Worm (Caenorhabditis elegans): ENCODE results near the gene pqn-75.
A peak's percentile ranks its signal among the peaks of the same experiment; 100 is the strongest.

pqn-75 gene

ce11 chrIV:4030917-4031599 is 41.1 kb upstream of the pqn-75 start:
- no peak for TF ChIP-seq madf-9 (GFP tag; conservative IDR thresholded peaks at IDR 0.05)
- TF ChIP-seq hmg-1.1 (GFP tag; IDR thresholded peaks at IDR 0.05): no peak
- no peak for TF ChIP-seq R02D3.7 (tag; optimal IDR thresholded peaks at IDR 0.05)
- TF ChIP-seq ceh-44 (GFP tag; IDR thresholded peaks at IDR 0.05): no peak
- no peak for TF ChIP-seq ZK337.2 (GFP tag; IDR thresholded peaks at IDR 0.05)
- TF ChIP-seq nhr-77 (tag; optimal IDR thresholded peaks at IDR 0.05): no peak
- TF ChIP-seq lin-1 (GFP tag; IDR thresholded peaks at IDR 0.05): no peak
- TF ChIP-seq ZK546.5 (tag; optimal IDR thresholded peaks at IDR 0.05): no peak
- TF ChIP-seq daf-19 (GFP tag; conservative IDR thresholded peaks at IDR 0.05): no peak
- TF ChIP-seq mdl-1 (tag; optimal IDR thresholded peaks at IDR 0.05): peak in 1 of 2 experiments; percentile 38
- no peak for TF ChIP-seq unc-130 (GFP tag; optimal IDR thresholded peaks at IDR 0.05)
- peak; percentile 60 for TF ChIP-seq nhr-28 (tag; optimal IDR thresholded peaks at IDR 0.05)
- TF ChIP-seq spr-3 (GFP tag; optimal IDR thresholded peaks at IDR 0.05): no peak
- no peak for TF ChIP-seq nhr-10 (tag; optimal IDR thresholded peaks at IDR 0.05)
- no peak for TF ChIP-seq dmd-9 (GFP tag; IDR thresholded peaks at IDR 0.05)
- no peak for TF ChIP-seq mxl-2 (GFP tag; conservative IDR thresholded peaks at IDR 0.05)
- TF ChIP-seq aha-1 (tag): peak; percentile 90
- no peak for TF ChIP-seq dmd-6 (GFP tag; IDR thresholded peaks at IDR 0.05)
- TF ChIP-seq snpc-4 (tag; optimal IDR thresholded peaks at IDR 0.05): no peak
- TF ChIP-seq tag-97 (GFP tag; IDR thresholded peaks at IDR 0.05): no peak
- peak; percentile 29 for TF ChIP-seq hlh-11 (tag; optimal IDR thresholded peaks at IDR 0.05)
- no peak for TF ChIP-seq pha-4 (GFP tag; IDR thresholded peaks at IDR 0.05)
- TF ChIP-seq pha-4 (tag; optimal IDR thresholded peaks at IDR 0.05): no peak
- no peak for TF ChIP-seq T20F7.1 (GFP tag; optimal IDR thresholded peaks at IDR 0.05)
- no peak for TF ChIP-seq pqm-1 (tag; optimal IDR thresholded peaks at IDR 0.05)
- no peak for TF ChIP-seq nhr-25 (tag; optimal IDR thresholded peaks at IDR 0.05; ENCODE audit: borderline replicate concordance, insufficient read depth)
- TF ChIP-seq lsy-2 (tag; optimal IDR thresholded peaks at IDR 0.05): peak in 1 of 2 experiments; percentile 9
- no peak for TF ChIP-seq nhr-48 (tag; optimal IDR thresholded peaks at IDR 0.05)
- peak; percentile 66 for TF ChIP-seq dpl-1 (GFP tag; optimal IDR thresholded peaks at IDR 0.05)
- no peak for TF ChIP-seq nhr-41 (GFP tag; IDR thresholded peaks at IDR 0.05)
- TF ChIP-seq unc-62 (GFP tag; optimal IDR thresholded peaks at IDR 0.05 in 1 of 2): peak in 1 of 2 experiments; percentile 94
- no peak for TF ChIP-seq unc-62 (tag; optimal IDR thresholded peaks at IDR 0.05)
- no peak for TF ChIP-seq daf-8 (GFP tag; IDR thresholded peaks at IDR 0.05)
- no peak for TF ChIP-seq F49E8.2 (tag; optimal IDR thresholded peaks at IDR 0.05; ENCODE audit: borderline replicate concordance)
- TF ChIP-seq nhr-11 (tag; optimal IDR thresholded peaks at IDR 0.05): no peak
- no peak for TF ChIP-seq nhr-6 (tag; optimal IDR thresholded peaks at IDR 0.05)
- no peak for TF ChIP-seq lim-7 (GFP tag; IDR thresholded peaks at IDR 0.05)
- TF ChIP-seq mdt-29 (GFP tag; IDR thresholded peaks at IDR 0.05): no peak
- TF ChIP-seq daf-16 (GFP tag; optimal IDR thresholded peaks at IDR 0.05): no peak
- no peak for TF ChIP-seq daf-16 (tag; optimal IDR thresholded peaks at IDR 0.05)
- no peak for TF ChIP-seq Y75B8A.6 (GFP tag; IDR thresholded peaks at IDR 0.05)
- TF ChIP-seq nhr-76 (tag; optimal IDR thresholded peaks at IDR 0.05): no peak
- TF ChIP-seq fos-1 (tag; optimal IDR thresholded peaks at IDR 0.05): no peak
- no peak for TF ChIP-seq ceh-62 (tag; optimal IDR thresholded peaks at IDR 0.05)
- no peak for TF ChIP-seq mes-2 (tag; optimal IDR thresholded peaks at IDR 0.05; ENCODE audit: poor library complexity, severe bottlenecking)
- no peak for TF ChIP-seq nhr-42 (GFP tag; IDR thresholded peaks at IDR 0.05)
- no peak for TF ChIP-seq zfp-2 (tag; optimal IDR thresholded peaks at IDR 0.05)
- TF ChIP-seq duxl-1 (tag; optimal IDR thresholded peaks at IDR 0.05; ENCODE audit: poor library complexity): no peak
- TF ChIP-seq cey-2 (tag; optimal IDR thresholded peaks at IDR 0.05; ENCODE audit: borderline replicate concordance, insufficient read depth): no peak
- TF ChIP-seq T26A8.4 (GFP tag; IDR thresholded peaks at IDR 0.05): no peak
- no peak for TF ChIP-seq mep-1 (tag; optimal IDR thresholded peaks at IDR 0.05)
- TF ChIP-seq sdz-12 (GFP tag; optimal IDR thresholded peaks at IDR 0.05): no peak

Measured in whole organism, L4 larva.